Worm (Caenorhabditis elegans) whole organism, L3 larva: ENCODE data around the gene spk-1.
A peak's percentile ranks its signal among the peaks of the same experiment; 100 is the strongest.

ENCODE experiments used
- R02D3.7 ChIP-seq: fragments of 150-350 bp; optimal IDR thresholded peaks from 2 replicates; lab custom pipeline; 2014; ENCODE audit warnings: missing biosample characterization, missing genetic modification characterization
- ZK546.5 ChIP-seq: sonication (generic microtip); optimal IDR thresholded peaks from 2 replicates; lab custom pipeline; 2017; ENCODE audit warnings: missing biosample characterization, missing genetic modification characterization
- aly-2 ChIP-seq: fragments of 150-350 bp; optimal IDR thresholded peaks from 2 replicates; lab custom pipeline; 2014; ENCODE audit warnings: missing biosample characterization, missing genetic modification characterization
- ama-1 ChIP-seq: fragments of 150-350 bp; optimal IDR thresholded peaks from 2 replicates; lab custom pipeline; 2018
- ceh-16 ChIP-seq: sonication (generic microtip); optimal IDR thresholded peaks from 2 replicates; lab custom pipeline; 2017; ENCODE audit warnings: missing biosample characterization, missing genetic modification characterization
- ceh-28 ChIP-seq: fragments of 150-350 bp; optimal IDR thresholded peaks from 2 replicates; lab custom pipeline; 2014; ENCODE audit warnings: missing biosample characterization, missing genetic modification reagents, missing genetic modification characterization
- ceh-82 ChIP-seq: fragments of 150-350 bp; optimal IDR thresholded peaks from 2 replicates; lab custom pipeline; 2014; ENCODE audit warnings: missing biosample characterization, missing genetic modification characterization
- ceh-9 ChIP-seq: sonication (generic microtip); optimal IDR thresholded peaks from 2 replicates; lab custom pipeline; 2018; ENCODE audit warnings: missing biosample characterization, missing genetic modification characterization
- daf-12 ChIP-seq: fragments of 150-350 bp; optimal IDR thresholded peaks from 2 replicates; lab custom pipeline; 2014; ENCODE audit warnings: missing biosample characterization, missing genetic modification reagents, missing genetic modification characterization
- egl-27 ChIP-seq: sonication (generic microtip); optimal IDR thresholded peaks from 4 replicates; lab custom pipeline; 2017; ENCODE audit warnings: missing biosample characterization, missing genetic modification reagents, missing genetic modification characterization
- egl-5 ChIP-seq: fragments of 150-350 bp; optimal IDR thresholded peaks from 2 replicates; lab custom pipeline; 2017; ENCODE audit warnings: missing biosample characterization, missing genetic modification reagents, missing genetic modification characterization, inconsistent platforms
- elt-1 ChIP-seq: fragments of 150-350 bp; optimal IDR thresholded peaks from 2 replicates; lab custom pipeline; 2014; ENCODE audit warnings: missing biosample characterization, missing genetic modification characterization
- elt-2 ChIP-seq: sonication (generic microtip); optimal IDR thresholded peaks from 2 replicates; lab custom pipeline; 2016; ENCODE audit warnings: missing genetic modification reagents, mild to moderate bottlenecking, missing genetic modification characterization, missing compliant biosample characterization
- elt-3 ChIP-seq, 3 experiments: fragments of 150-350 bp in 1 of 3; sonication (generic microtip) in 2 of 3; optimal IDR thresholded peaks; 2 replicates in 2 of 3; 4 replicates in 1 of 3; lab custom pipeline; 2014 to 2017; ENCODE audit warnings: missing biosample characterization in 3 of 3, missing genetic modification characterization in 3 of 3
- eor-1 ChIP-seq, 2 experiments: fragments of 150-350 bp; optimal IDR thresholded peaks; 2 replicates each; lab custom pipeline; 2014 to 2018; ENCODE audit warnings: missing biosample characterization in 2 of 2, missing genetic modification characterization in 2 of 2
- fkh-10 ChIP-seq: sonication (generic microtip); optimal IDR thresholded peaks from 2 replicates; lab custom pipeline; 2017; ENCODE audit warnings: missing biosample characterization, missing genetic modification reagents, missing genetic modification characterization
- fkh-2 ChIP-seq: fragments of 150-350 bp; optimal IDR thresholded peaks from 2 replicates; lab custom pipeline; 2014; ENCODE audit warnings: missing biosample characterization, missing genetic modification reagents, missing genetic modification characterization
- fos-1 ChIP-seq: fragments of 150-350 bp; optimal IDR thresholded peaks from 2 replicates; lab custom pipeline; 2014; ENCODE audit warnings: missing biosample characterization, missing genetic modification characterization
- hmg-11 ChIP-seq: sonication (generic microtip); optimal IDR thresholded peaks from 2 replicates; lab custom pipeline; 2016; ENCODE audit warnings: missing genetic modification characterization, missing compliant biosample characterization
- jun-1 ChIP-seq: fragments of 150-350 bp; optimal IDR thresholded peaks from 2 replicates; lab custom pipeline; 2014; ENCODE audit warnings: missing biosample characterization, missing genetic modification reagents, missing genetic modification characterization
- lin-15B ChIP-seq: fragments of 150-350 bp; optimal IDR thresholded peaks from 2 replicates; lab custom pipeline; 2014; ENCODE audit warnings: missing biosample characterization, missing genetic modification characterization
- lin-39 ChIP-seq: fragments of 150-350 bp; optimal IDR thresholded peaks from 2 replicates; lab custom pipeline; 2018; ENCODE audit warnings: missing biosample characterization, missing genetic modification reagents, missing genetic modification characterization
- lsy-12 ChIP-seq: sonication (generic microtip); optimal IDR thresholded peaks from 2 replicates; lab custom pipeline; 2016; ENCODE audit warnings: mild to moderate bottlenecking, missing genetic modification characterization, missing compliant biosample characterization
- mdl-1 ChIP-seq: fragments of 150-350 bp; optimal IDR thresholded peaks from 2 replicates; lab custom pipeline; 2014; ENCODE audit warnings: missing biosample characterization, missing genetic modification characterization
- mml-1 ChIP-seq: fragments of 150-350 bp; sonication (generic microtip); optimal IDR thresholded peaks from 3 replicates; lab custom pipeline; 2014; ENCODE audit warnings: missing biosample characterization, missing genetic modification characterization
- nfya-1 ChIP-seq: sonication (generic microtip); optimal IDR thresholded peaks from 2 replicates; lab custom pipeline; 2017; ENCODE audit warnings: missing genetic modification characterization, mild to moderate bottlenecking, missing compliant biosample characterization, antibody characterized with exemption, moderate library complexity; ENCODE audit not compliant: insufficient read depth
- nhr-11 ChIP-seq: fragments of 150-350 bp; optimal IDR thresholded peaks from 2 replicates; lab custom pipeline; 2014; ENCODE audit warnings: missing biosample characterization, missing genetic modification characterization
- nhr-12 ChIP-seq: fragments of 150-350 bp; optimal IDR thresholded peaks from 2 replicates; lab custom pipeline; 2014; ENCODE audit warnings: missing biosample characterization, missing genetic modification characterization
- nhr-23 ChIP-seq: fragments of 150-350 bp; optimal IDR thresholded peaks from 2 replicates; lab custom pipeline; 2014; ENCODE audit warnings: missing biosample characterization, missing genetic modification reagents, missing genetic modification characterization
- nhr-237 ChIP-seq: fragments of 150-350 bp; optimal IDR thresholded peaks from 2 replicates; lab custom pipeline; 2014; ENCODE audit warnings: missing biosample characterization, missing genetic modification characterization
- nhr-25 ChIP-seq: sonication (generic microtip); optimal IDR thresholded peaks from 2 replicates; lab custom pipeline; 2017; ENCODE audit warnings: missing biosample characterization, missing genetic modification characterization
- nhr-28 ChIP-seq: fragments of 150-350 bp; optimal IDR thresholded peaks from 2 replicates; lab custom pipeline; 2014; ENCODE audit warnings: missing biosample characterization, missing genetic modification characterization
- nhr-43 ChIP-seq: sonication (generic microtip); optimal IDR thresholded peaks from 2 replicates; lab custom pipeline; 2016; ENCODE audit warnings: mild to moderate bottlenecking, missing genetic modification characterization, missing compliant biosample characterization; ENCODE audit not compliant: poor library complexity, severe bottlenecking
- nhr-67 ChIP-seq: fragments of 150-350 bp; optimal IDR thresholded peaks from 2 replicates; lab custom pipeline; 2014; ENCODE audit warnings: missing biosample characterization, missing genetic modification characterization
- nhr-76 ChIP-seq: fragments of 150-350 bp; sonication (generic microtip); optimal IDR thresholded peaks from 5 replicates; lab custom pipeline; 2014; ENCODE audit warnings: missing biosample characterization, missing genetic modification characterization
- nhr-77 ChIP-seq: fragments of 150-350 bp; optimal IDR thresholded peaks from 2 replicates; lab custom pipeline; 2014; ENCODE audit warnings: missing biosample characterization, missing genetic modification characterization
- pha-4 ChIP-seq: fragments of 150-350 bp; optimal IDR thresholded peaks from 2 replicates; lab custom pipeline; 2014; ENCODE audit warnings: missing biosample characterization, missing genetic modification reagents, missing genetic modification characterization
- pqm-1 ChIP-seq: fragments of 150-350 bp; optimal IDR thresholded peaks from 2 replicates; lab custom pipeline; 2017; ENCODE audit warnings: missing biosample characterization, missing genetic modification characterization, inconsistent platforms
- sea-2 ChIP-seq: fragments of 150-350 bp; sonication (generic microtip); optimal IDR thresholded peaks from 4 replicates; lab custom pipeline; 2014; ENCODE audit warnings: missing biosample characterization, missing genetic modification reagents, missing genetic modification characterization
- skn-1 ChIP-seq: fragments of 150-350 bp; optimal IDR thresholded peaks from 2 replicates; lab custom pipeline; 2014; ENCODE audit warnings: missing biosample characterization, missing genetic modification characterization
- snpc-4 ChIP-seq: fragments of 150-350 bp; optimal IDR thresholded peaks from 2 replicates; lab custom pipeline; 2014; ENCODE audit warnings: missing biosample characterization, missing genetic modification characterization
- tbx-2 ChIP-seq: sonication (generic microtip); optimal IDR thresholded peaks from 2 replicates; lab custom pipeline; 2016; ENCODE audit warnings: mild to moderate bottlenecking, missing genetic modification characterization, missing compliant biosample characterization
- unc-39 ChIP-seq: sonication (generic microtip); optimal IDR thresholded peaks from 4 replicates; lab custom pipeline; 2017; ENCODE audit warnings: missing biosample characterization, missing genetic modification characterization
- unc-62 ChIP-seq: fragments of 150-350 bp; sonication (generic microtip); optimal IDR thresholded peaks from 4 replicates; lab custom pipeline; 2014; ENCODE audit warnings: missing biosample characterization, missing genetic modification reagents, missing genetic modification characterization
- zag-1 ChIP-seq: fragments of 150-350 bp; optimal IDR thresholded peaks from 2 replicates; lab custom pipeline; 2014; ENCODE audit warnings: missing biosample characterization, missing genetic modification characterization
- ztf-11 ChIP-seq: fragments of 150-350 bp; optimal IDR thresholded peaks from 2 replicates; lab custom pipeline; 2014; ENCODE audit warnings: missing biosample characterization, missing genetic modification characterization
- ztf-4 ChIP-seq: fragments of 150-350 bp; optimal IDR thresholded peaks from 2 replicates; lab custom pipeline; 2014; ENCODE audit warnings: missing biosample characterization, missing genetic modification characterization

Gene spk-1

DNA sequence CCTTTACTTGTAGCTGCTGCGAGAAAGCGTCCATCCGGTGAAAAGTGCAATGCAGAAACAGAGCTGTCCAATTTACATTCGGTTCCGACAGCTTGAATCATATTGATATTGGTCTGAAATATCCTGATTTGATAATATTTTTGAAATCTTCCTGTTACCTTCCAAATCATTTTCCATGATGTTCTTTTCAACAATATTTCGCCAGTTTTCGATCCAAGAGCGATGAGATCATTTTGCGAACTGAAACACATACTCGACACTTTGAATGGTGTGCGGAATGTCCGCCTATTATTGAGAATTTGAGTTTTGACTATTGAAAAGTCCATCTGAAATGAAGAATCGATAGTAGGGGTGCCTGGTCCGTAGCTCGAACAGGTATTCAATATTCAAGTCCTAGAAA is 15.3 kb upstream of the spk-1 start, which contains the start of gene emb-30:
Gene emb-30, minus strand, starts transcription at position 328 of the 400 bp plus-strand sequence.
- TF ChIP-seq ama-1 (lab: Kevin White, UChicago) = peak; percentile 4
- TF ChIP-seq elt-2 (tag; lab: Kevin White, UChicago) = peak; percentile 3
- no peak for TF ChIP-seq jun-1

DNA sequence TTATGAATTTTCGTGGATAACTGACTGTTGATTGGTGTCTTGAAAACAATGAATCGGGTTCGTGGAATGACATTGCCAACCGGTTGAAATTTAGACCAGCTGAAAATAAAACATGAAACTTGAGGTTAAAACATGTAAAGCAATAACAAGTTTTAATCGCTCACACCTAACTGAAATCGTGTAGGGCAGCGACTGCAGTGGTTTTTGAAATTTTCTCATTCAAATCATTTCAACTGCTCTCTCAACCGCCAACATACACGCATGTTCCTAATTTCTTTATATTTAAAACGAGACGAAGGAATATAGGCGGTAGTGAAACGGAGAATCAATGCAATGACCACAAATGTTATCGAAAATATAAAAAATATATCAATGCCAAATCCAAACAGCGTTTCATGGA is 13.6 kb upstream of the spk-1 start:
- no peak for TF ChIP-seq ztf-4
- TF ChIP-seq mdl-1 (tag; lab: Kevin White, UChicago) = no peak
- no peak for TF ChIP-seq fkh-2 (tag; lab: Kevin White, UChicago)
- no peak for TF ChIP-seq ama-1 (lab: Kevin White, UChicago)
- no peak for TF ChIP-seq nhr-11
- no peak for TF ChIP-seq nhr-43 (tag; lab: Kevin White, UChicago)
- TF ChIP-seq ztf-11 (tag; lab: Kevin White, UChicago) = no peak

DNA sequence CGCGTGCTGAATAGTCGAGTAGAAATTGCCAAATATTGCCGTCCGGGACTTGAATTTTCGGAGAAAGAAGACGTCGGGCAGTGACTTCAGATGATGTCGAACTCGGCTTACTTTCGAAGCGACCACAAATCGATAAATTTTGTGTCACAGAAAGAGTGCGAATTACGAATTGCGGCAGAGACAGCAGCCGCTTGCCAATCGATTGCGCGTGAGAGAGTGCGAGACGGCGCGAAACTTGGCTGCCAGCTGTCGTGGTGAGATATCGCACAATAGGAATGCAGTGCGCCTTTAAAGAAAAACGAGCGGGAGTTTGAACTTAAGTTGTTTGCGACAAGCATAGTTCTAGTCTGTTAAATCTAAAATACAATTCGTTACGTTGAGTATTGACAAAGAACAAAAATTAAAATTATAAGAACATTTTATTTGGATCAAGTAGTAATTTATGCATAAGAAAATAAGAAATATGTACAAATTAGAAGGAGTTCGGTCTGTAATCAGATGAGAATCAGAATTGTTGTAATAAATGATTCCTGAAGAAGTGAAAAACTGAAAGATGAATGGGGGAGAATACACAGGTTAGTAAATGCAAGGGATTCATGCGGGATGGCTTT is 12.9 kb upstream of the spk-1 start, which contains the start of gene pir-2:
Gene pir-2, minus strand, starts transcription at position 218 of the 611 bp plus-strand sequence.
- TF ChIP-seq aly-2 (no peak), elt-1 (peak; percentile 25), ceh-82 (tag; lab: Kevin White, UChicago) (peak; percentile 14), nhr-28 (tag; lab: Kevin White, UChicago) (no peak), ceh-16 (tag; lab: Kevin White, UChicago) (no peak), ceh-9 (tag; lab: Kevin White, UChicago) (no peak), mml-1 (tag; lab: Kevin White, UChicago) (no peak), nhr-67 (tag; lab: Kevin White, UChicago) (no peak), unc-62 (no peak), mdl-1 (tag; lab: Kevin White, UChicago) (no peak), nhr-12 (tag; lab: Kevin White, UChicago) (no peak), nhr-43 (tag; lab: Kevin White, UChicago) (peak; percentile 21), lsy-12 (tag; lab: Kevin White, UChicago) (peak; percentile 60), pqm-1 (peak; percentile 40), lin-15B (tag; lab: Kevin White, UChicago) (peak; percentile 93), ztf-4 (no peak), ama-1 (lab: Kevin White, UChicago) (peak; percentile 86), hmg-11 (tag; lab: Kevin White, UChicago) (peak; percentile 67), fkh-10 (peak; percentile 11), ztf-11 (tag; lab: Kevin White, UChicago) (no peak), daf-12 (tag; lab: Kevin White, UChicago) (no peak), unc-39 (no peak), pha-4 (peak; percentile 92), nhr-77 (tag; lab: Kevin White, UChicago) (no peak), egl-27 (tag; lab: Kevin White, UChicago) (no peak), jun-1 (peak; percentile 20), fkh-2 (tag; lab: Kevin White, UChicago) (no peak), eor-1 (tag; optimal IDR thresholded peaks at IDR 0.05; lab: Kevin White, UChicago) (no peak), egl-5 (tag; lab: Kevin White, UChicago) (peak; percentile 66), nhr-237 (tag; lab: Kevin White, UChicago) (no peak), elt-2 (tag; lab: Kevin White, UChicago) (peak; percentile 48), nfya-1 (tag; lab: Kevin White, UChicago) (peak; percentile 96), R02D3.7 (peak; percentile 74), snpc-4 (peak; percentile 79), elt-3 (tag; optimal IDR thresholded peaks at IDR 0.05; lab: Kevin White, UChicago) (no peak), tbx-2 (tag; lab: Kevin White, UChicago) (no peak), sea-2 (GFP tag; lab: Kevin White, UChicago) (peak; percentile 83), nhr-76 (tag; lab: Kevin White, UChicago) (no peak), fos-1 (tag; lab: Kevin White, UChicago) (no peak), nhr-23 (peak; percentile 89), nhr-11 (no peak), lin-39 (tag; lab: Kevin White, UChicago) (peak; percentile 95), ceh-28 (tag; lab: Kevin White, UChicago) (peak; percentile 97), zag-1 (tag; lab: Kevin White, UChicago) (peak; percentile 11), nhr-25 (peak; percentile 85), skn-1 (tag; lab: Kevin White, UChicago) (peak; percentile 50), ZK546.5 (no peak)
